Worm (Caenorhabditis elegans) whole organism, L2 larva: ENCODE results near the gene T11F9.10.

Experiments used
- C34F6.9 ChIP-seq: fragments of 150-350 bp; optimal IDR thresholded peaks from 2 replicates; lab custom pipeline; 2014; ENCODE audit warnings: missing biosample characterization, missing genetic modification characterization
- F13H6.1 ChIP-seq: sonication (generic microtip); optimal IDR thresholded peaks from 2 replicates; lab custom pipeline; 2016; ENCODE audit warnings: missing genetic modification characterization, missing compliant biosample characterization
- ZK546.5 ChIP-seq: sonication (generic microtip); optimal IDR thresholded peaks from 2 replicates; lab custom pipeline; 2017; ENCODE audit warnings: missing biosample characterization, missing genetic modification characterization
- aly-2 ChIP-seq: fragments of 150-350 bp; optimal IDR thresholded peaks from 2 replicates; lab custom pipeline; 2014; ENCODE audit warnings: missing biosample characterization, missing genetic modification characterization
- blmp-1 ChIP-seq: sonication (generic microtip); optimal IDR thresholded peaks from 2 replicates; lab custom pipeline; 2017; ENCODE audit warnings: missing genetic modification characterization, mild to moderate bottlenecking, missing compliant biosample characterization, antibody characterized with exemption, moderate library complexity; ENCODE audit not compliant: insufficient read depth
- ceh-16 ChIP-seq: fragments of 150-350 bp; optimal IDR thresholded peaks from 2 replicates; lab custom pipeline; 2014; ENCODE audit warnings: missing biosample characterization, missing genetic modification characterization
- egl-27 ChIP-seq: sonication (generic microtip); optimal IDR thresholded peaks from 3 replicates; lab custom pipeline; 2017; ENCODE audit warnings: missing biosample characterization, missing genetic modification reagents, missing genetic modification characterization
- elt-1 ChIP-seq: fragments of 150-350 bp; optimal IDR thresholded peaks from 2 replicates; lab custom pipeline; 2014; ENCODE audit warnings: missing biosample characterization, missing genetic modification characterization
- fos-1 ChIP-seq: fragments of 150-350 bp; optimal IDR thresholded peaks from 2 replicates; lab custom pipeline; 2014; ENCODE audit warnings: missing biosample characterization, missing genetic modification characterization
- lin-11 ChIP-seq: fragments of 150-350 bp; sonication (generic microtip); optimal IDR thresholded peaks from 2 replicates; lab custom pipeline; 2014; ENCODE audit warnings: missing biosample characterization, missing genetic modification characterization, inconsistent platforms, mixed read lengths
- lin-13 ChIP-seq: fragments of 150-350 bp; optimal IDR thresholded peaks from 2 replicates; lab custom pipeline; 2014; ENCODE audit warnings: missing biosample characterization, missing genetic modification reagents, missing genetic modification characterization
- lin-39 ChIP-seq: fragments of 150-350 bp; optimal IDR thresholded peaks from 2 replicates; lab custom pipeline; 2014; ENCODE audit warnings: missing biosample characterization, missing genetic modification reagents, missing genetic modification characterization
- lsy-2 ChIP-seq, 2 experiments: fragments of 150-350 bp in 1 of 2; sonication (generic microtip) in 1 of 2; optimal IDR thresholded peaks; 2 replicates each; lab custom pipeline; 2014 to 2017; ENCODE audit warnings: missing biosample characterization in 2 of 2, missing genetic modification characterization in 2 of 2
- mab-5 ChIP-seq: fragments of 150-350 bp; optimal IDR thresholded peaks from 2 replicates; lab custom pipeline; 2014; ENCODE audit warnings: missing biosample characterization, missing genetic modification characterization
- mbf-1 ChIP-seq: sonication (generic microtip); optimal IDR thresholded peaks from 2 replicates; lab custom pipeline; 2017; ENCODE audit warnings: missing biosample characterization, missing genetic modification characterization
- mdl-1 ChIP-seq, 2 experiments: fragments of 150-350 bp in 1 of 2; sonication (generic microtip) in 1 of 2; optimal IDR thresholded peaks; 2 replicates each; lab custom pipeline; 2017; ENCODE audit warnings: missing biosample characterization in 2 of 2, missing genetic modification characterization in 2 of 2
- nhr-10 ChIP-seq: sonication (generic microtip); optimal IDR thresholded peaks from 2 replicates; lab custom pipeline; 2017; ENCODE audit warnings: missing biosample characterization, missing genetic modification characterization
- nhr-11 ChIP-seq: fragments of 150-350 bp; optimal IDR thresholded peaks from 2 replicates; lab custom pipeline; 2014; ENCODE audit warnings: missing biosample characterization, missing genetic modification characterization
- nhr-129 ChIP-seq: fragments of 150-350 bp; optimal IDR thresholded peaks from 2 replicates; lab custom pipeline; 2014; ENCODE audit warnings: missing biosample characterization, missing genetic modification characterization
- nhr-21 ChIP-seq: fragments of 150-350 bp; optimal IDR thresholded peaks from 2 replicates; lab custom pipeline; 2014; ENCODE audit warnings: missing biosample characterization, missing genetic modification characterization
- nhr-23 ChIP-seq: fragments of 150-350 bp; optimal IDR thresholded peaks from 2 replicates; lab custom pipeline; 2014; ENCODE audit warnings: missing biosample characterization, missing genetic modification reagents, missing genetic modification characterization
- nhr-237 ChIP-seq: fragments of 150-350 bp; optimal IDR thresholded peaks from 2 replicates; lab custom pipeline; 2014; ENCODE audit warnings: missing biosample characterization, missing genetic modification characterization
- nhr-25 ChIP-seq: fragments of 150-350 bp; sonication (generic microtip); optimal IDR thresholded peaks from 3 replicates; lab custom pipeline; 2014; ENCODE audit warnings: missing biosample characterization, missing genetic modification characterization
- nhr-77 ChIP-seq: fragments of 150-350 bp; optimal IDR thresholded peaks from 2 replicates; lab custom pipeline; 2014; ENCODE audit warnings: missing biosample characterization, missing genetic modification characterization
- sem-4 ChIP-seq: fragments of 150-350 bp; optimal IDR thresholded peaks from 2 replicates; lab custom pipeline; 2014; ENCODE audit warnings: missing biosample characterization, missing genetic modification reagents, missing genetic modification characterization
- skn-1 ChIP-seq: sonication (generic microtip); optimal IDR thresholded peaks from 2 replicates; lab custom pipeline; 2017; ENCODE audit warnings: missing biosample characterization, missing genetic modification characterization
- sma-3 ChIP-seq: sonication (generic microtip); optimal IDR thresholded peaks from 2 replicates; lab custom pipeline; 2016; ENCODE audit warnings: missing genetic modification reagents, missing genetic modification characterization, missing compliant biosample characterization
- sma-9 ChIP-seq, 2 experiments: fragments of 150-350 bp in 1 of 2; sonication (generic microtip) in 1 of 2; optimal IDR thresholded peaks; 2 replicates each; lab custom pipeline; 2014 to 2016; ENCODE audit warnings: missing genetic modification characterization in 2 of 2, mild to moderate bottlenecking in 1 of 2, missing biosample characterization in 1 of 2, missing compliant biosample characterization in 1 of 2, missing genetic modification reagents in 1 of 2, moderate library complexity in 1 of 2
- snpc-4 ChIP-seq: fragments of 150-350 bp; optimal IDR thresholded peaks from 2 replicates; lab custom pipeline; 2014; ENCODE audit warnings: missing biosample characterization, missing genetic modification characterization
- unc-39 ChIP-seq: fragments of 150-350 bp; optimal IDR thresholded peaks from 2 replicates; lab custom pipeline; 2014; ENCODE audit warnings: missing biosample characterization, missing genetic modification characterization
- unc-55 ChIP-seq: fragments of 150-350 bp; sonication (generic microtip); optimal IDR thresholded peaks from 3 replicates; lab custom pipeline; 2014; ENCODE audit warnings: missing biosample characterization, missing genetic modification reagents, missing genetic modification characterization
- unc-62 ChIP-seq: fragments of 150-350 bp; optimal IDR thresholded peaks from 2 replicates; lab custom pipeline; 2014; ENCODE audit warnings: missing biosample characterization, missing genetic modification reagents, missing genetic modification characterization
- zag-1 ChIP-seq: fragments of 150-350 bp; optimal IDR thresholded peaks from 2 replicates; lab custom pipeline; 2014; ENCODE audit warnings: missing biosample characterization, missing genetic modification characterization
- ztf-1 ChIP-seq: fragments of 200-800 bp; sonication (Bioruptor generic); conservative IDR thresholded peaks from 2 replicates; pipeline ENCODE4 v1.3.6; 2022; ENCODE audit warnings: missing genetic modification characterization, missing compliant biosample characterization
- ztf-11 ChIP-seq: sonication (generic microtip); optimal IDR thresholded peaks from 2 replicates; lab custom pipeline; 2017; ENCODE audit warnings: missing biosample characterization, missing genetic modification characterization

T11F9.10 gene

DNA sequence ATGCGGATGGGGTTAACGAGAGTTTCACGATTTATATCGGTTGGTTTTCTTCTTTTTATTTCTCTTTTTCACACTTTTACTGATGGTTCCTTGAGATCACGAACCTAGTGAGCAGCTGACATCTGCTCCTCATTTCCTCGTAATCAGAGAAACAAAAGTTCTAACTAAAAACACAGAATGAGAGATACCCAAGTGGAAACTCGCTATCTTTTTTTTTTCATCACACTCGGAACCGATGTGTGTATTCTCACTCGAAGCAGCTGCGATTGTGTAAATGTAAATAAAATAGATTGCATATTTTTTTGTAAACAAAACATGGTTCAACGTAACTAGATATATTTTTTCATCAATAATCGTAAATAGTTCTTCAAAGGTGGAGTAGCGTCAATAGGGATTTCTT is 19.6 kb downstream of the T11F9.10 start:
- TF ChIP-seq C34F6.9 (peak; percentile 44), elt-1 (tag; lab: Kevin White, UChicago) (no peak), lsy-2 (tag; optimal IDR thresholded peaks at IDR 0.05; lab: Kevin White, UChicago) (peak in 1 of 2 experiments; percentile 36), F13H6.1 (tag; lab: Kevin White, UChicago) (peak; percentile 80), nhr-11 (no peak), lin-39 (tag; lab: Kevin White, UChicago) (no peak), sma-9 (GFP tag; optimal IDR thresholded peaks at IDR 0.05; lab: Kevin White, UChicago) (peak; percentile 52), sma-9 (tag; optimal IDR thresholded peaks at IDR 0.05; lab: Kevin White, UChicago) (no peak), nhr-129 (tag; lab: Kevin White, UChicago) (peak; percentile 46), ztf-1 (GFP tag; lab: Robert Waterston, UW) (no peak), sem-4 (tag; lab: Kevin White, UChicago) (no peak)

DNA sequence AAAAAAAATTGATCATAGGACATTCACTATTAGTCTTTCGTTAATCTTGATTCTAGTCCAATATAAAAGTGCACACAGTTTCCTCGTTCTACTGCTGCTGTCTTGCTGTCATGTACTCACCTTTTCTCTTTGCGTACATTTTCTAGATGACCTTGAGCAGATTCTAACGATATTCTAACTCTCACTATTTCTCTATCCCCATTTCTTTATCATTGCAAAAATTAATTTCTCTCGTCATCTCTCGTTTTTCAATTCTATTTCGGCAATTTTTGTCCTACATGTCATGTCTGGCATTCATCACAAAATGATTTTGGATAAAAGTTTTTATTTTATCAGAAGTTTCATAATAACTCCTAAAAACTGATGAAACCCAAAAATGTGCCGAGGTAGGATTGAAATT is 22.0 kb downstream of the T11F9.10 start, which contains the start of gene ttll-5:
ttll-5 (plus strand) TSS at position 288 of the 400 bp plus-strand sequence.
- no peak for TF ChIP-seq nhr-77
- no peak for TF ChIP-seq egl-27
- TF ChIP-seq unc-39 (tag; lab: Kevin White, UChicago): no peak
- TF ChIP-seq nhr-11: no peak
- TF ChIP-seq blmp-1 (tag; lab: Kevin White, UChicago): peak; percentile 70
- TF ChIP-seq fos-1 (tag; lab: Kevin White, UChicago): peak; percentile 35
- no peak for TF ChIP-seq lin-39 (tag; lab: Kevin White, UChicago)
- TF ChIP-seq nhr-25 (tag; lab: Kevin White, UChicago): peak; percentile 66
- TF ChIP-seq F13H6.1 (tag; lab: Kevin White, UChicago): no peak
- peak; percentile 87 for TF ChIP-seq sma-9 (GFP tag; optimal IDR thresholded peaks at IDR 0.05; lab: Kevin White, UChicago)
- no peak for TF ChIP-seq sma-9 (tag; optimal IDR thresholded peaks at IDR 0.05; lab: Kevin White, UChicago)
- TF ChIP-seq sma-3 (GFP tag; lab: Kevin White, UChicago): peak; percentile 12
- no peak for TF ChIP-seq mbf-1 (tag; lab: Kevin White, UChicago)

DNA sequence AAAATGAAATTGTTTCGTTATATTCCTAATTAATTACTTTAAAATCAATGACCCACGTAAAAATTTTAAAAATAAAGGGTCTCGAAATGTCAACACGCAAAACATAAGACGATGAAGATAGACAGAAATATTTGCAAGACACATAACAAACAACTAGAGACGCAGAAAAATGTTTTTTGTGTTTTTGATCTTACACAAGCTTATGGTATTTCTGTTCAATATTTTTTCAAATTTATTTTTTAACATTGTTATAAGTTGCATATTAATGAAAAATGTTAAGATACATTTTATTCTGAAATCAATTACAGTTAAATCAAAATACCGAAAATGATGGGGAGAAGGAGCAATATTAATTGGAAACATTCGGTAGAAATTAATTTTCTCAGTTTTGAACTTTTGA is 26.7 kb downstream of the T11F9.10 start, which contains the start of gene C55A6.3:
C55A6.3 (minus strand) TSS at position 101 of the 400 bp plus-strand sequence.
- TF ChIP-seq snpc-4 (tag; lab: Kevin White, UChicago) (no peak), lin-39 (tag; lab: Kevin White, UChicago) (no peak), nhr-21 (tag; lab: Kevin White, UChicago) (no peak), sma-3 (GFP tag; lab: Kevin White, UChicago) (no peak), lin-11 (tag; lab: Kevin White, UChicago) (no peak), mdl-1 (tag; optimal IDR thresholded peaks at IDR 0.05; lab: Kevin White, UChicago) (no peak), ztf-11 (tag; lab: Kevin White, UChicago) (no peak), ZK546.5 (tag; lab: Kevin White, UChicago) (no peak), nhr-23 (no peak), unc-62 (no peak), aly-2 (tag; lab: Kevin White, UChicago) (no peak), lin-13 (GFP tag; lab: Kevin White, UChicago) (no peak), mab-5 (tag; lab: Kevin White, UChicago) (no peak), unc-55 (GFP tag; lab: Kevin White, UChicago) (no peak), unc-39 (tag; lab: Kevin White, UChicago) (no peak), zag-1 (no peak), sem-4 (tag; lab: Kevin White, UChicago) (no peak)

- no peak for TF ChIP-seq ZK546.5 (tag; lab: Kevin White, UChicago)
- TF ChIP-seq sma-3 (GFP tag; lab: Kevin White, UChicago): no peak
- TF ChIP-seq lin-11 (tag; lab: Kevin White, UChicago): no peak
- TF ChIP-seq nhr-11: no peak
- no peak for TF ChIP-seq mbf-1 (tag; lab: Kevin White, UChicago)
- TF ChIP-seq sem-4 (tag; lab: Kevin White, UChicago): no peak
- TF ChIP-seq nhr-25 (tag; lab: Kevin White, UChicago): no peak
- no peak for TF ChIP-seq blmp-1 (tag; lab: Kevin White, UChicago)
- TF ChIP-seq nhr-237 (tag; lab: Kevin White, UChicago): no peak
- no peak for TF ChIP-seq nhr-23
- no peak for TF ChIP-seq egl-27
- no peak for TF ChIP-seq skn-1 (tag; lab: Kevin White, UChicago)
- no peak for TF ChIP-seq unc-55 (GFP tag; lab: Kevin White, UChicago)
- no peak for TF ChIP-seq ceh-16
- TF ChIP-seq nhr-10 (tag; lab: Kevin White, UChicago): no peak
- TF ChIP-seq snpc-4 (tag; lab: Kevin White, UChicago): no peak
These were observed 27.9 kb downstream of the T11F9.10 start, which contains the start of gene C55A6.6 for ce11 chrV:11514677-11515076. C55A6.6 (minus strand) TSS chrV:11514737.
